Worm (Caenorhabditis elegans): ENCODE measurements around the gene B0280.2.
A peak's percentile ranks its signal among the peaks of the same experiment; 100 is the strongest.

B0280.2 gene

ce11 chrIII:7084908-7085307 lies 39.6 kb upstream of the B0280.2 start, which contains the start of gene tofu-7 (continued):
- TF ChIP-seq snpc-1.1 (tag; optimal IDR thresholded peaks at IDR 0.05; ENCODE audit: insufficient read depth) (no peak), nhr-80 (tag; optimal IDR thresholded peaks at IDR 0.05) (no peak), dpff-1 (tag; optimal IDR thresholded peaks at IDR 0.05) (no peak)

ce11 chrIII:7087180-7087579 lies 37.3 kb upstream of the B0280.2 start:
- no peak for TF ChIP-seq nfya-1 (tag; optimal IDR thresholded peaks at IDR 0.05; ENCODE audit: borderline replicate concordance, insufficient read depth)
- no peak for TF ChIP-seq rcor-1 (GFP tag; IDR thresholded peaks at IDR 0.05)
- TF ChIP-seq F22D6.2 (tag; optimal IDR thresholded peaks at IDR 0.05) = no peak
- no peak for TF ChIP-seq xnd-1 (tag; optimal IDR thresholded peaks at IDR 0.05)
- no peak for TF ChIP-seq hlh-26 (GFP tag; conservative IDR thresholded peaks at IDR 0.05)
- peak; percentile 68; the same call in 1 of the 2 replicates for TF ChIP-seq hmg-1.2 (GFP tag; IDR thresholded peaks at IDR 0.05)
- TF ChIP-seq nhr-80 (tag; optimal IDR thresholded peaks at IDR 0.05) = peak; percentile 26
- no peak for TF ChIP-seq aptf-3 (GFP tag; IDR thresholded peaks at IDR 0.05)
- TF ChIP-seq hmg-20 (GFP tag; IDR thresholded peaks at IDR 0.05) = no peak
- peak; percentile 41 for TF ChIP-seq attf-5 (GFP tag; optimal IDR thresholded peaks at IDR 0.05)
- no peak for TF ChIP-seq sdz-38 (tag; optimal IDR thresholded peaks at IDR 0.05)
- TF ChIP-seq ama-1 (optimal IDR thresholded peaks at IDR 0.05) = no peak
- TF ChIP-seq ama-1 (GFP tag; optimal IDR thresholded peaks at IDR 0.05) = no peak
- TF ChIP-seq unc-130 (GFP tag; optimal IDR thresholded peaks at IDR 0.05) = no peak
- TF ChIP-seq rec-8 (tag; optimal IDR thresholded peaks at IDR 0.05) = no peak
- TF ChIP-seq cebp-2 (GFP tag; IDR thresholded peaks at IDR 0.05) = no peak
- TF ChIP-seq ccch-3 (GFP tag; optimal IDR thresholded peaks at IDR 0.05) = no peak
- no peak for TF ChIP-seq mel-28 (tag; optimal IDR thresholded peaks at IDR 0.05; ENCODE audit: borderline replicate concordance)
- no peak for TF ChIP-seq dox-1 (GFP tag; IDR thresholded peaks at IDR 0.05)

ce11 chrIII:7087691-7088323 lies 36.7 kb upstream of the B0280.2 start, which contains the start of gene fubl-2:
Gene fubl-2, minus strand, starts transcription at chrIII:7087741.
- peak; percentile 27 for TF ChIP-seq F23B12.7 (tag; optimal IDR thresholded peaks at IDR 0.05; ENCODE audit: insufficient read depth)
- TF ChIP-seq attf-3 (GFP tag; conservative IDR thresholded peaks at IDR 0.05) = 0 out of 2 replicates have a peak, but pooled peaks have one; percentile 38
- TF ChIP-seq madf-10 (tag; optimal IDR thresholded peaks at IDR 0.05) = peak; percentile 29
- no peak; the same call in 1 of the 2 replicates for TF ChIP-seq K11D2.4 (GFP tag; IDR thresholded peaks at IDR 0.05)
- peak; percentile 5 for TF ChIP-seq him-1 (tag; optimal IDR thresholded peaks at IDR 0.05)
- TF ChIP-seq ets-4 (GFP tag; optimal IDR thresholded peaks at IDR 0.05) = no peak
- 0 out of 2 replicates have a peak, but pooled peaks have one; percentile 63 for TF ChIP-seq aptf-2 (GFP tag; conservative IDR thresholded peaks at IDR 0.05)
- TF ChIP-seq ceh-91 (GFP tag; IDR thresholded peaks at IDR 0.05) = peak; percentile 26; the same call in 1 of the 2 replicates
- no peak for TF ChIP-seq aptf-3 (GFP tag; IDR thresholded peaks at IDR 0.05)
- TF ChIP-seq ama-1 (optimal IDR thresholded peaks at IDR 0.05) = no peak
- no peak for TF ChIP-seq ama-1 (GFP tag; optimal IDR thresholded peaks at IDR 0.05)
- peak in 1 of 2 experiments; percentile 14 for TF ChIP-seq let-607 (tag; optimal IDR thresholded peaks at IDR 0.05)
- TF ChIP-seq ztf-26 (tag; optimal IDR thresholded peaks at IDR 0.05) = no peak
- TF ChIP-seq unc-62 (GFP tag; optimal IDR thresholded peaks at IDR 0.05) = no peak
- TF ChIP-seq D2030.7 (GFP tag; IDR thresholded peaks at IDR 0.05) = peak; percentile 59; the same call in 1 of the 2 replicates
- peak; percentile 45 for TF ChIP-seq snpc-3.4 (tag; optimal IDR thresholded peaks at IDR 0.05)
- TF ChIP-seq ZK185.1 (tag; optimal IDR thresholded peaks at IDR 0.05; ENCODE audit: poor library complexity, severe bottlenecking) = peak; percentile 62
- no peak for TF ChIP-seq ekl-4 (GFP tag; IDR thresholded peaks at IDR 0.05)
- TF ChIP-seq lsl-1 (GFP tag; optimal IDR thresholded peaks at IDR 0.05) = peak; percentile 39
- TF ChIP-seq lin-54 (GFP tag; optimal IDR thresholded peaks at IDR 0.05) = no peak
- TF ChIP-seq lin-35 (GFP tag; optimal IDR thresholded peaks at IDR 0.05) = no peak
- TF ChIP-seq unc-130 (GFP tag; optimal IDR thresholded peaks at IDR 0.05) = peak; percentile 49
- TF ChIP-seq ceh-100 (GFP tag; IDR thresholded peaks at IDR 0.05) = 0 out of 2 replicates have a peak, but pooled peaks have one; percentile 31
- no peak for TF ChIP-seq hrde-1 (tag; optimal IDR thresholded peaks at IDR 0.05; ENCODE audit: borderline replicate concordance)
- no peak for TF ChIP-seq snpc-4 (GFP tag; optimal IDR thresholded peaks at IDR 0.05)
- peak in 1 of 4 experiments; percentile 25 for TF ChIP-seq snpc-4 (tag; optimal IDR thresholded peaks at IDR 0.05)
- TF ChIP-seq F33H1.4 (GFP tag; IDR thresholded peaks at IDR 0.05) = peak; percentile 60

Data from whole organism, young adult.